Worm (Caenorhabditis elegans) whole organism, L1 larva: ENCODE data around the gene H40L08.7.
A peak's percentile ranks its signal among the peaks of the same experiment; 100 is the strongest.

Experiments
- Y116A8C.19 ChIP-seq: sonication (generic microtip); optimal IDR thresholded peaks from 2 replicates; lab custom pipeline; 2016; ENCODE audit warnings: missing compliant biosample characterization, missing genetic modification characterization, borderline replicate concordance
- ceh-8 ChIP-seq: fragments of 200-800 bp; sonication (Bioruptor generic); optimal IDR thresholded peaks from 2 replicates; lab custom pipeline; 2018; ENCODE audit warnings: mild to moderate bottlenecking, missing genetic modification characterization, moderate library complexity, missing compliant biosample characterization
- ceh-90 ChIP-seq: sonication (generic microtip); optimal IDR thresholded peaks from 2 replicates; lab custom pipeline; 2016; ENCODE audit warnings: missing genetic modification characterization, missing compliant biosample characterization
- ces-1 ChIP-seq: fragments of 150-350 bp; optimal IDR thresholded peaks from 2 replicates; lab custom pipeline; 2014; ENCODE audit warnings: missing biosample characterization, missing genetic modification reagents, missing genetic modification characterization
- dpl-1 ChIP-seq, 3 experiments: fragments of 150-350 bp in 2 of 3; sonication (generic microtip) in 1 of 3; optimal IDR thresholded peaks; 2 replicates each; lab custom pipeline; 2014 to 2017; ENCODE audit warnings: missing biosample characterization in 3 of 3, missing genetic modification characterization in 3 of 3, missing genetic modification reagents in 3 of 3
- dsc-1 ChIP-seq: sonication (generic microtip); optimal IDR thresholded peaks from 2 replicates; lab custom pipeline; 2016; ENCODE audit warnings: mild to moderate bottlenecking, missing genetic modification characterization, missing compliant biosample characterization
- efl-1 ChIP-seq, 4 experiments: fragments of 150-350 bp; optimal IDR thresholded peaks in 3 of 4; peaks in 1 of 4; 1 replicate in 1 of 4; 2 replicates in 3 of 4; lab custom pipeline; 2014; ENCODE audit warnings: missing biosample characterization in 2 of 4, missing genetic modification characterization in 2 of 4, missing genetic modification reagents in 2 of 4
- egl-13 ChIP-seq: sonication (generic microtip); optimal IDR thresholded peaks from 2 replicates; lab custom pipeline; 2016; ENCODE audit warnings: missing genotype, missing genetic modification reagents, missing genetic modification characterization, missing compliant biosample characterization
- egl-27 ChIP-seq, 2 experiments: fragments of 150-350 bp in 1 of 2; sonication (generic microtip); optimal IDR thresholded peaks; 3 replicates each; lab custom pipeline; 2017 to 2018; ENCODE audit warnings: missing biosample characterization in 2 of 2, missing genetic modification characterization in 2 of 2, missing genetic modification reagents in 2 of 2
- elt-2 ChIP-seq: sonication (generic microtip); optimal IDR thresholded peaks from 2 replicates; lab custom pipeline; 2016; ENCODE audit warnings: missing genetic modification characterization, mild to moderate bottlenecking, inconsistent platforms, missing compliant biosample characterization, missing genetic modification reagents
- elt-3 ChIP-seq, 6 experiments: fragments of 150-350 bp in 1 of 6; sonication (generic microtip); optimal IDR thresholded peaks; 2 replicates each; lab custom pipeline; 2017 to 2018; ENCODE audit warnings: missing biosample characterization in 6 of 6, missing genetic modification characterization in 6 of 6, inconsistent platforms in 1 of 6
- fkh-10 ChIP-seq: sonication (generic microtip); optimal IDR thresholded peaks from 2 replicates; lab custom pipeline; 2017; ENCODE audit warnings: missing biosample characterization, missing genetic modification reagents, missing genetic modification characterization
- hpl-2 ChIP-seq: fragments of 150-350 bp; optimal IDR thresholded peaks from 2 replicates; lab custom pipeline; 2014; ENCODE audit warnings: missing biosample characterization, missing genetic modification reagents, missing genetic modification characterization
- irx-1 ChIP-seq: sonication (generic microtip); optimal IDR thresholded peaks from 2 replicates; lab custom pipeline; 2016; ENCODE audit warnings: missing genetic modification characterization, missing compliant biosample characterization
- lin-13 ChIP-seq: fragments of 150-350 bp; optimal IDR thresholded peaks from 2 replicates; lab custom pipeline; 2014; ENCODE audit warnings: missing biosample characterization, missing genetic modification reagents, missing genetic modification characterization
- lin-14 ChIP-seq: fragments of 200-800 bp; sonication (Bioruptor generic); optimal IDR thresholded peaks from 2 replicates; lab custom pipeline; 2018; ENCODE audit warnings: mild to moderate bottlenecking, missing genetic modification characterization, moderate library complexity, missing compliant biosample characterization
- lin-15B ChIP-seq: fragments of 150-350 bp; sonication (generic microtip); optimal IDR thresholded peaks from 3 replicates; lab custom pipeline; 2014; ENCODE audit warnings: missing biosample characterization, missing genetic modification characterization
- lin-35 ChIP-seq, 2 experiments: fragments of 150-350 bp; optimal IDR thresholded peaks; 2 replicates each; lab custom pipeline; 2014; ENCODE audit warnings: missing biosample characterization in 2 of 2, missing genetic modification characterization in 2 of 2, missing genetic modification reagents in 2 of 2
- lir-3 ChIP-seq: sonication (generic microtip); optimal IDR thresholded peaks from 2 replicates; lab custom pipeline; 2016; ENCODE audit warnings: mild to moderate bottlenecking, missing genetic modification characterization, moderate library complexity, missing compliant biosample characterization; ENCODE audit not compliant: poor library complexity
- nhr-237 ChIP-seq: fragments of 150-350 bp; optimal IDR thresholded peaks from 2 replicates; lab custom pipeline; 2014; ENCODE audit warnings: missing biosample characterization, missing genetic modification characterization
- nhr-47 ChIP-seq: sonication (generic microtip); optimal IDR thresholded peaks from 2 replicates; lab custom pipeline; 2016; ENCODE audit warnings: mild to moderate bottlenecking, missing genetic modification characterization, moderate library complexity, missing compliant biosample characterization
- nhr-84 ChIP-seq: sonication (generic microtip); optimal IDR thresholded peaks from 2 replicates; lab custom pipeline; 2017; ENCODE audit warnings: missing biosample characterization, missing genetic modification characterization
- pag-3 ChIP-seq: sonication (generic microtip); optimal IDR thresholded peaks from 2 replicates; lab custom pipeline; 2017; ENCODE audit warnings: missing genetic modification characterization, mild to moderate bottlenecking, missing compliant biosample characterization, antibody characterized with exemption, borderline replicate concordance; ENCODE audit not compliant: insufficient read depth
- pqm-1 ChIP-seq: sonication (generic microtip); optimal IDR thresholded peaks from 3 replicates; lab custom pipeline; 2017; ENCODE audit warnings: missing biosample characterization, missing genetic modification characterization
- rnt-1 ChIP-seq: sonication (generic microtip); optimal IDR thresholded peaks from 2 replicates; lab custom pipeline; 2016; ENCODE audit warnings: mild to moderate bottlenecking, missing genetic modification characterization, moderate library complexity, missing compliant biosample characterization
- snpc-4 ChIP-seq: fragments of 150-350 bp; optimal IDR thresholded peaks from 2 replicates; lab custom pipeline; 2014; ENCODE audit warnings: missing biosample characterization, missing genetic modification characterization
- sptf-1 ChIP-seq: fragments of 150-350 bp; optimal IDR thresholded peaks from 2 replicates; lab custom pipeline; 2014; ENCODE audit warnings: missing biosample characterization, missing genetic modification characterization
- sup-37 ChIP-seq: fragments of 200-800 bp; sonication (Bioruptor generic); optimal IDR thresholded peaks from 2 replicates; lab custom pipeline; 2018; ENCODE audit warnings: mild to moderate bottlenecking, missing genetic modification characterization, missing compliant biosample characterization
- tbx-2 ChIP-seq: sonication (generic microtip); optimal IDR thresholded peaks from 2 replicates; lab custom pipeline; 2016; ENCODE audit warnings: missing genetic modification characterization, missing compliant biosample characterization
- tlp-1 ChIP-seq: fragments of 150-350 bp; optimal IDR thresholded peaks from 2 replicates; lab custom pipeline; 2014; ENCODE audit warnings: missing biosample characterization, missing genetic modification characterization
- unc-30 ChIP-seq: sonication (generic microtip); optimal IDR thresholded peaks from 2 replicates; lab custom pipeline; 2017; ENCODE audit warnings: missing biosample characterization, missing genetic modification characterization
- unc-86 ChIP-seq: sonication (generic microtip); optimal IDR thresholded peaks from 2 replicates; lab custom pipeline; 2016; ENCODE audit warnings: missing genetic modification characterization, missing compliant biosample characterization
- unc-98 ChIP-seq: fragments of 200-800 bp; sonication (Bioruptor generic); IDR thresholded peaks from 2 replicates; pipeline ENCODE4 v1.3.6; 2022; ENCODE audit warnings: missing genetic modification characterization, missing compliant biosample characterization
- vab-15 ChIP-seq: sonication (generic microtip); optimal IDR thresholded peaks from 2 replicates; lab custom pipeline; 2017; ENCODE audit warnings: missing genotype, mild to moderate bottlenecking, missing genetic modification characterization, missing compliant biosample characterization
- ztf-11 ChIP-seq, 2 experiments: sonication (generic microtip); optimal IDR thresholded peaks; 2 replicates each; lab custom pipeline; 2016 to 2017; ENCODE audit warnings: missing genetic modification characterization in 2 of 2, missing biosample characterization in 1 of 2, missing compliant biosample characterization in 1 of 2

H40L08.7 gene

DNA sequence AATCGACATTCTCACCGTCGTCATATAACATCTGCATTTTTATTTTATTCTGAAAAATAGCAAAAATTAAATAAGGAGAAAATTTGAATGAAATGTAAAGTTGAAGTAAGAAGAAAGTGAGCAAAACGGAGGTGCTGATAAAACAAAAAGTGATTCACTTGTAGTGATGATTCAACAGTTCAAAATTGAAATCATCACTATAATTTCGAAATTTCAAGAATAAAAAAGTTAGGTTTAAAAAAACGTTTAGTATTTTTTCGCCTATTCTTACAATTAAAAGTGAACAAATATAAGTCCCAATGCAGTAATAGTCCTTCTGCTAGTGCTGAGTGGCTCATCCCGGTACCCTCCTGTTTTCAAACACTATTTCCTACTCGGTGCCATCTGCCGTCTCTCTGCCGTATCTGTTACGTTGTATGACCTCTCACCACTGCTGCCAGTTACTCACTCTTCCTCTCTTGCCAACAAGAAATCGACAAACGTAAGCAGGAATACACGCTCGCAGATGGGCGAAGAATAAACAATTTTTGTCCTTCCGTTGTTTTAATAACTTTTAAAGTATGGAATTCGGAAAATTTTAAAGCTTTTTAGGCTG, 22.9 kb upstream of the H40L08.7 start, which contains the start of gene dhhc-1 (continued):
- TF ChIP-seq vab-15 (tag; lab: Kevin White, UChicago), result no peak
- TF ChIP-seq nhr-237, result no peak
- no peak for TF ChIP-seq unc-98
- TF ChIP-seq hpl-2 (GFP tag; lab: Kevin White, UChicago), result no peak
- TF ChIP-seq lir-3 (tag; lab: Kevin White, UChicago), result no peak

DNA sequence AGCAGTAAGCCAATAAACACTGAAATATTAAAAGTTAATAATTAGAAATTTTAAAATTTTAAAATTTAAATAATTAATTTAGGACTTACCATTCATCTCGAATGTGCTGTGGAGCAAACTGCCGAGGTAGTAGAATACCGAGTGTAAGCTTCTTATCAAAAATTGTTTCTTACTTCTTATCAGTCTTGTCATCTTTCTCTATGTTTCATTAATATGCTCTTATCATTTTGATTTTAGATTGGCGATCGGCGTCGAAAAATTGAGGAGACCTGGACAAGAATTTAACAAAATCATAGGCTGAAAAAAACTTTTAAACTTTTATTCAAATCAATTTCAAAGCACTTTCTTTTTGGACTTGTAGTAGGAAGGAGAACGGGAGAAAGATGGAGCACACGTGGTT, 20.2 kb upstream of the H40L08.7 start, which contains the start of gene F09B12.3:
TSS of gene F09B12.3 (minus strand) at position 192 of the 400 bp plus-strand sequence.
- TF ChIP-seq fkh-10 (GFP tag; lab: Kevin White, UChicago) (no peak), pqm-1 (tag; lab: Kevin White, UChicago) (peak; percentile 55), tlp-1 (peak; percentile 33), unc-30 (tag; lab: Kevin White, UChicago) (no peak), elt-2 (tag; lab: Kevin White, UChicago) (peak; percentile 77)

DNA sequence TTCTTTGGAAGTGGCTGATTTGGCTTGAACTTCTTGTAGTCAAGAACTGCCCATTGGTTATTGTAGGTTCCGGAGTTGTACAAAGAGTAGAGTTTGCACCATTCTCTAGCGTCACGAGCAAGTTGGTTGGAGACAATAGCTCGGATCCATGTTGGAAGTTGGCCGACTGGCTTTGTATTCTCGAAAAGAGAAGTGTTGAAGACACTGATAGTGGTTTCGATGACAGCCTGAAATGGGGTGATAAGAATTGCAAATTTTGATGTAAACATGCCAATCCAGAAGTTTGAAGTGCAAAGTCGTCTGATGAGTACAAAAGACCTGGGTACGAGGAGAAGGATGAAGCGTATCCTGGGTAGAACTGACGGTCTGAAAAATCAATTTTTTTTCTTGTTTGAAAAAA, 18.7 kb upstream of the H40L08.7 start:
- TF ChIP-seq sptf-1 (tag; lab: Kevin White, UChicago) (no peak), Y116A8C.19 (tag; lab: Kevin White, UChicago) (no peak), lin-15B (tag; lab: Kevin White, UChicago) (no peak), ces-1 (GFP tag; lab: Kevin White, UChicago) (no peak), elt-3 (tag; optimal IDR thresholded peaks at IDR 0.05; lab: Kevin White, UChicago) (no peak), unc-86 (tag; lab: Kevin White, UChicago) (no peak), fkh-10 (GFP tag; lab: Kevin White, UChicago) (no peak), unc-30 (tag; lab: Kevin White, UChicago) (no peak), dpl-1 (GFP tag; optimal IDR thresholded peaks at IDR 0.05; lab: Kevin White, UChicago) (no peak), tbx-2 (tag; lab: Kevin White, UChicago) (no peak), nhr-84 (tag; lab: Kevin White, UChicago) (no peak), lin-35 (GFP tag; optimal IDR thresholded peaks at IDR 0.05; lab: Kevin White, UChicago) (no peak), egl-13 (tag; lab: Kevin White, UChicago) (no peak), egl-27 (tag; optimal IDR thresholded peaks at IDR 0.05; lab: Kevin White, UChicago) (no peak), snpc-4 (tag; lab: Kevin White, UChicago) (no peak), lin-14 (GFP tag; lab: Kevin White, UChicago) (no peak), pag-3 (tag; lab: Kevin White, UChicago) (no peak)

DNA sequence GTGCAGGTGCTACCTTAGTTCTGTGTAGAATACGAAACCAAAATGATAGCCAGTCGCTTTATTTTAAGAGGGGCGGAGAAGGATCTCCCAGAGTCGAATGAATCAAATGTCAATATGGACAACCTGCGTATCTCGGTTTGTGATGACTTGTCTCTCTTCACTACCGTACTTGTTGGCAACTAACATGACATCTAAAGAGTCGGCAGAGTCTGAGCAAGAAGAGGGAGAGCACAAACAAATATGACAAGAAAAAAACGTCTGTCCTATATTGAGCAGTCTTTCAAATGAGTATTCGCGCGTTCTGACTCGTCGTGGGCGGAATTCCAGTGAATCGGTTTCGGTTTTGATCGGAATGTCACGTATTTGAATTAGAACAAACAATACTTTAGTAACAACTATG, 17.4 kb upstream of the H40L08.7 start, which contains the start of gene F09B12.7:
TSS of gene F09B12.7 (minus strand) at position 101 of the 400 bp plus-strand sequence.
- TF ChIP-seq sptf-1 (tag; lab: Kevin White, UChicago) (no peak), ceh-90 (tag; lab: Kevin White, UChicago) (no peak), nhr-84 (tag; lab: Kevin White, UChicago) (no peak), ceh-8 (GFP tag; lab: Kevin White, UChicago) (no peak), nhr-47 (tag; lab: Kevin White, UChicago) (no peak), sup-37 (GFP tag; lab: Kevin White, UChicago) (no peak), ztf-11 (tag; optimal IDR thresholded peaks at IDR 0.05; lab: Kevin White, UChicago) (no peak), unc-86 (tag; lab: Kevin White, UChicago) (no peak), pqm-1 (tag; lab: Kevin White, UChicago) (no peak), vab-15 (tag; lab: Kevin White, UChicago) (no peak), dpl-1 (GFP tag; optimal IDR thresholded peaks at IDR 0.05; lab: Kevin White, UChicago) (no peak), dsc-1 (no peak), snpc-4 (tag; lab: Kevin White, UChicago) (no peak), tlp-1 (no peak), rnt-1 (tag; lab: Kevin White, UChicago) (no peak), lin-13 (GFP tag; lab: Kevin White, UChicago) (no peak), unc-30 (tag; lab: Kevin White, UChicago) (no peak), efl-1 (optimal IDR thresholded peaks at IDR 0.05; lab: Kevin White, UChicago) (no peak), efl-1 (GFP tag; optimal IDR thresholded peaks at IDR 0.05 in 1 of 2; lab: Kevin White, UChicago) (no peak), irx-1 (tag; lab: Kevin White, UChicago) (no peak)
